Worm (Caenorhabditis elegans) whole organism, L3 larva: ENCODE results near the gene Y73B6BL.22.

Experiments used
- R02D3.7 ChIP-seq: fragments of 150-350 bp; optimal IDR thresholded peaks from 2 replicates; lab custom pipeline; 2014; ENCODE audit warnings: missing biosample characterization, missing genetic modification characterization
- aly-2 ChIP-seq: fragments of 150-350 bp; optimal IDR thresholded peaks from 2 replicates; lab custom pipeline; 2014; ENCODE audit warnings: missing biosample characterization, missing genetic modification characterization
- ama-1 ChIP-seq: fragments of 150-350 bp; optimal IDR thresholded peaks from 2 replicates; lab custom pipeline; 2018
- ceh-16 ChIP-seq: sonication (generic microtip); optimal IDR thresholded peaks from 2 replicates; lab custom pipeline; 2017; ENCODE audit warnings: missing biosample characterization, missing genetic modification characterization
- ceh-28 ChIP-seq: fragments of 150-350 bp; optimal IDR thresholded peaks from 2 replicates; lab custom pipeline; 2014; ENCODE audit warnings: missing biosample characterization, missing genetic modification reagents, missing genetic modification characterization
- daf-12 ChIP-seq: fragments of 150-350 bp; optimal IDR thresholded peaks from 2 replicates; lab custom pipeline; 2014; ENCODE audit warnings: missing biosample characterization, missing genetic modification reagents, missing genetic modification characterization
- egl-27 ChIP-seq: sonication (generic microtip); optimal IDR thresholded peaks from 4 replicates; lab custom pipeline; 2017; ENCODE audit warnings: missing biosample characterization, missing genetic modification reagents, missing genetic modification characterization
- egl-5 ChIP-seq: fragments of 150-350 bp; optimal IDR thresholded peaks from 2 replicates; lab custom pipeline; 2017; ENCODE audit warnings: missing biosample characterization, missing genetic modification reagents, missing genetic modification characterization, inconsistent platforms
- elt-1 ChIP-seq: fragments of 150-350 bp; optimal IDR thresholded peaks from 2 replicates; lab custom pipeline; 2014; ENCODE audit warnings: missing biosample characterization, missing genetic modification characterization
- elt-2 ChIP-seq: sonication (generic microtip); optimal IDR thresholded peaks from 2 replicates; lab custom pipeline; 2016; ENCODE audit warnings: missing genetic modification reagents, mild to moderate bottlenecking, missing genetic modification characterization, missing compliant biosample characterization
- fkh-2 ChIP-seq: fragments of 150-350 bp; optimal IDR thresholded peaks from 2 replicates; lab custom pipeline; 2014; ENCODE audit warnings: missing biosample characterization, missing genetic modification reagents, missing genetic modification characterization
- fos-1 ChIP-seq: fragments of 150-350 bp; optimal IDR thresholded peaks from 2 replicates; lab custom pipeline; 2014; ENCODE audit warnings: missing biosample characterization, missing genetic modification characterization
- hmg-11 ChIP-seq: sonication (generic microtip); optimal IDR thresholded peaks from 2 replicates; lab custom pipeline; 2016; ENCODE audit warnings: missing genetic modification characterization, missing compliant biosample characterization
- jun-1 ChIP-seq: fragments of 150-350 bp; optimal IDR thresholded peaks from 2 replicates; lab custom pipeline; 2014; ENCODE audit warnings: missing biosample characterization, missing genetic modification reagents, missing genetic modification characterization
- lin-15B ChIP-seq: fragments of 150-350 bp; optimal IDR thresholded peaks from 2 replicates; lab custom pipeline; 2014; ENCODE audit warnings: missing biosample characterization, missing genetic modification characterization
- lin-39 ChIP-seq: fragments of 150-350 bp; optimal IDR thresholded peaks from 2 replicates; lab custom pipeline; 2018; ENCODE audit warnings: missing biosample characterization, missing genetic modification reagents, missing genetic modification characterization
- mdl-1 ChIP-seq: fragments of 150-350 bp; optimal IDR thresholded peaks from 2 replicates; lab custom pipeline; 2014; ENCODE audit warnings: missing biosample characterization, missing genetic modification characterization
- mml-1 ChIP-seq: fragments of 150-350 bp; sonication (generic microtip); optimal IDR thresholded peaks from 3 replicates; lab custom pipeline; 2014; ENCODE audit warnings: missing biosample characterization, missing genetic modification characterization
- nfya-1 ChIP-seq: sonication (generic microtip); optimal IDR thresholded peaks from 2 replicates; lab custom pipeline; 2017; ENCODE audit warnings: missing genetic modification characterization, mild to moderate bottlenecking, missing compliant biosample characterization, antibody characterized with exemption, moderate library complexity; ENCODE audit not compliant: insufficient read depth
- nhr-12 ChIP-seq: fragments of 150-350 bp; optimal IDR thresholded peaks from 2 replicates; lab custom pipeline; 2014; ENCODE audit warnings: missing biosample characterization, missing genetic modification characterization
- nhr-23 ChIP-seq: fragments of 150-350 bp; optimal IDR thresholded peaks from 2 replicates; lab custom pipeline; 2014; ENCODE audit warnings: missing biosample characterization, missing genetic modification reagents, missing genetic modification characterization
- nhr-25 ChIP-seq: sonication (generic microtip); optimal IDR thresholded peaks from 2 replicates; lab custom pipeline; 2017; ENCODE audit warnings: missing biosample characterization, missing genetic modification characterization
- nhr-28 ChIP-seq: fragments of 150-350 bp; optimal IDR thresholded peaks from 2 replicates; lab custom pipeline; 2014; ENCODE audit warnings: missing biosample characterization, missing genetic modification characterization
- nhr-43 ChIP-seq: sonication (generic microtip); optimal IDR thresholded peaks from 2 replicates; lab custom pipeline; 2016; ENCODE audit warnings: mild to moderate bottlenecking, missing genetic modification characterization, missing compliant biosample characterization; ENCODE audit not compliant: poor library complexity, severe bottlenecking
- nhr-77 ChIP-seq: fragments of 150-350 bp; optimal IDR thresholded peaks from 2 replicates; lab custom pipeline; 2014; ENCODE audit warnings: missing biosample characterization, missing genetic modification characterization
- pha-4 ChIP-seq: fragments of 150-350 bp; optimal IDR thresholded peaks from 2 replicates; lab custom pipeline; 2014; ENCODE audit warnings: missing biosample characterization, missing genetic modification reagents, missing genetic modification characterization
- pqm-1 ChIP-seq: fragments of 150-350 bp; optimal IDR thresholded peaks from 2 replicates; lab custom pipeline; 2017; ENCODE audit warnings: missing biosample characterization, missing genetic modification characterization, inconsistent platforms
- sea-2 ChIP-seq: fragments of 150-350 bp; sonication (generic microtip); optimal IDR thresholded peaks from 4 replicates; lab custom pipeline; 2014; ENCODE audit warnings: missing biosample characterization, missing genetic modification reagents, missing genetic modification characterization
- skn-1 ChIP-seq: fragments of 150-350 bp; optimal IDR thresholded peaks from 2 replicates; lab custom pipeline; 2014; ENCODE audit warnings: missing biosample characterization, missing genetic modification characterization
- snpc-4 ChIP-seq: fragments of 150-350 bp; optimal IDR thresholded peaks from 2 replicates; lab custom pipeline; 2014; ENCODE audit warnings: missing biosample characterization, missing genetic modification characterization
- unc-39 ChIP-seq: sonication (generic microtip); optimal IDR thresholded peaks from 4 replicates; lab custom pipeline; 2017; ENCODE audit warnings: missing biosample characterization, missing genetic modification characterization
- zag-1 ChIP-seq: fragments of 150-350 bp; optimal IDR thresholded peaks from 2 replicates; lab custom pipeline; 2014; ENCODE audit warnings: missing biosample characterization, missing genetic modification characterization
- ztf-11 ChIP-seq: fragments of 150-350 bp; optimal IDR thresholded peaks from 2 replicates; lab custom pipeline; 2014; ENCODE audit warnings: missing biosample characterization, missing genetic modification characterization
- ztf-4 ChIP-seq: fragments of 150-350 bp; optimal IDR thresholded peaks from 2 replicates; lab custom pipeline; 2014; ENCODE audit warnings: missing biosample characterization, missing genetic modification characterization

Gene Y73B6BL.22

ce11 chrIV:6442016-6442618 lies 25.7 kb upstream of the Y73B6BL.22 start:
- TF ChIP-seq nhr-23 (tag; lab: Kevin White, UChicago): no peak
- no peak for TF ChIP-seq mml-1 (tag; lab: Kevin White, UChicago)
- TF ChIP-seq elt-2: peak; percentile 77
- no peak for TF ChIP-seq egl-27 (tag; lab: Kevin White, UChicago)
- TF ChIP-seq nhr-43 (tag; lab: Kevin White, UChicago): peak; percentile 46
- TF ChIP-seq egl-5 (tag; lab: Kevin White, UChicago): no peak
- peak; percentile 18 for TF ChIP-seq nhr-25
- peak; percentile 31 for TF ChIP-seq ceh-28 (tag; lab: Kevin White, UChicago)
- no peak for TF ChIP-seq skn-1 (tag; lab: Kevin White, UChicago)
- TF ChIP-seq unc-39 (tag; lab: Kevin White, UChicago): no peak
- TF ChIP-seq nfya-1 (tag; lab: Kevin White, UChicago): peak; percentile 7
- no peak for TF ChIP-seq zag-1 (tag; lab: Kevin White, UChicago)
- TF ChIP-seq ama-1: no peak
- peak; percentile 15 for TF ChIP-seq lin-15B
- peak; percentile 1 for TF ChIP-seq mdl-1 (tag; lab: Kevin White, UChicago)
- TF ChIP-seq ceh-16: no peak
- peak; percentile 52 for TF ChIP-seq pqm-1 (tag; lab: Kevin White, UChicago)
- peak; percentile 36 for TF ChIP-seq hmg-11 (tag; lab: Kevin White, UChicago)
- TF ChIP-seq elt-1 (tag; lab: Kevin White, UChicago): no peak
- no peak for TF ChIP-seq ztf-4
- peak; percentile 32 for TF ChIP-seq pha-4 (tag; lab: Kevin White, UChicago)

- TF ChIP-seq ztf-11 (tag; lab: Kevin White, UChicago): no peak
- TF ChIP-seq fos-1 (tag; lab: Kevin White, UChicago): no peak
- TF ChIP-seq pqm-1 (tag; lab: Kevin White, UChicago): no peak
- no peak for TF ChIP-seq nhr-28
- TF ChIP-seq nhr-77 (tag; lab: Kevin White, UChicago): no peak
- no peak for TF ChIP-seq skn-1 (tag; lab: Kevin White, UChicago)
- no peak for TF ChIP-seq ceh-28 (tag; lab: Kevin White, UChicago)
- TF ChIP-seq elt-1 (tag; lab: Kevin White, UChicago): no peak
- TF ChIP-seq daf-12 (tag; lab: Kevin White, UChicago): no peak
- no peak for TF ChIP-seq sea-2 (GFP tag; lab: Kevin White, UChicago)
- TF ChIP-seq egl-27 (tag; lab: Kevin White, UChicago): no peak
- TF ChIP-seq unc-39 (tag; lab: Kevin White, UChicago): no peak
- TF ChIP-seq jun-1 (tag; lab: Kevin White, UChicago): no peak
- TF ChIP-seq R02D3.7 (tag; lab: Kevin White, UChicago): no peak
- TF ChIP-seq zag-1 (tag; lab: Kevin White, UChicago): no peak
These were observed 25.1 kb upstream of the Y73B6BL.22 start, which contains the start of gene Y73B6BL.31 for ce11 chrIV:6441601-6442000. TSS of gene Y73B6BL.31 (plus strand) at chrIV:6441901.

ce11 chrIV:6438051-6438450 lies 21.6 kb upstream of the Y73B6BL.22 start, which contains the start of gene dlc-5:
TSS of gene dlc-5 (plus strand) at chrIV:6438204.
- TF ChIP-seq sea-2 (GFP tag; lab: Kevin White, UChicago): no peak
- peak; percentile 57 for TF ChIP-seq pha-4 (tag; lab: Kevin White, UChicago)

- TF ChIP-seq elt-2 (peak; percentile 79), lin-39 (tag; lab: Kevin White, UChicago) (no peak), pqm-1 (tag; lab: Kevin White, UChicago) (peak; percentile 85), pha-4 (tag; lab: Kevin White, UChicago) (peak; percentile 36), fkh-2 (tag; lab: Kevin White, UChicago) (no peak)
These were observed 17.0 kb upstream of the Y73B6BL.22 start for ce11 chrIV:6433424-6433823.

- TF ChIP-seq snpc-4 (tag; lab: Kevin White, UChicago): peak; percentile 21
- TF ChIP-seq egl-27 (tag; lab: Kevin White, UChicago): no peak
- TF ChIP-seq elt-2: peak; percentile 73
- TF ChIP-seq nhr-12 (tag; lab: Kevin White, UChicago): no peak
- TF ChIP-seq pqm-1 (tag; lab: Kevin White, UChicago): peak; percentile 61
- TF ChIP-seq unc-39 (tag; lab: Kevin White, UChicago): no peak
- TF ChIP-seq mml-1 (tag; lab: Kevin White, UChicago): no peak
- no peak for TF ChIP-seq aly-2
- no peak for TF ChIP-seq jun-1 (tag; lab: Kevin White, UChicago)
These were observed 15.9 kb upstream of the Y73B6BL.22 start for ce11 chrIV:6432375-6432774.
